Fruit fly (Drosophila melanogaster) S2 (cell line): ENCODE measurements around the gene CG33191.

Experiments used
- CG8478 ChIP-seq: fragments of >200 bp; optimal IDR thresholded peaks from 2 replicates; lab custom pipeline; 2018
- CTCF ChIP-seq, 2 experiments: fragments of >200 bp; optimal IDR thresholded peaks; 2 replicates each; lab custom pipeline; 2018

dm6 chr3R:8747134-8747870, 32.4 kb downstream of the CG33191 start, which contains the start of the genes CG9801 and Nasp:
- peak; percentile 45 to 51 for TF ChIP-seq CTCF (optimal IDR thresholded peaks at IDR 0.05; lab: Kevin White, UChicago)
- TF ChIP-seq CG8478, result no peak
